Worm (Caenorhabditis elegans): ENCODE measurements around the gene faah-6.

faah-6 gene

DNA sequence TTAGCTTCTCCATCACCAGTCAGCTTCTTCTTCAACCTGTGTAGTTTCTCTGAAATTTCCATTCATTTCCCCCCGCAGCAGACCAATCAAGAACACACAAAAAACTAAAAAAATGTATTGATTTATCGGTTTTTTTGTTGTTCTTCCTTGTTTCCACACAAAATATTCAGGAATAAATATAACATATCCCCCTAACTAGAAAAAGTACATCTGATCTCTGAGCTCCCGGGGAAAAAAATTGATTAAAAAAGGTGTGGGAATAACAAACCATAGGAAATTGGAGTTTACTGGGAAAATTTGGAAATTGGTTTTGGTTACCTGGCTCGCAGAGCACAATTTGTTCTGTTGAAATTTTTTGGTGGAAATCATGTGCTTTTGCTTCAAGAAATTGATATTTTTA, 44.7 kb downstream of the faah-6 start, which contains the start of gene Y41C4A.22:
Gene Y41C4A.22, plus strand, starts transcription at position 301 of the 400 bp plus-strand sequence.
- TF ChIP-seq M03D4.4 (tag; optimal IDR thresholded peaks at IDR 0.05) (no peak), mep-1 (tag; optimal IDR thresholded peaks at IDR 0.05) (no peak), ztf-11 (tag; optimal IDR thresholded peaks at IDR 0.05) (no peak), ceh-39 (tag; optimal IDR thresholded peaks at IDR 0.05) (no peak), drap-1 (GFP tag; optimal IDR thresholded peaks at IDR 0.05) (no peak), nhr-76 (tag; optimal IDR thresholded peaks at IDR 0.05) (no peak), mab-5 (tag; optimal IDR thresholded peaks at IDR 0.05) (no peak), sptf-1 (tag; optimal IDR thresholded peaks at IDR 0.05) (no peak)

DNA sequence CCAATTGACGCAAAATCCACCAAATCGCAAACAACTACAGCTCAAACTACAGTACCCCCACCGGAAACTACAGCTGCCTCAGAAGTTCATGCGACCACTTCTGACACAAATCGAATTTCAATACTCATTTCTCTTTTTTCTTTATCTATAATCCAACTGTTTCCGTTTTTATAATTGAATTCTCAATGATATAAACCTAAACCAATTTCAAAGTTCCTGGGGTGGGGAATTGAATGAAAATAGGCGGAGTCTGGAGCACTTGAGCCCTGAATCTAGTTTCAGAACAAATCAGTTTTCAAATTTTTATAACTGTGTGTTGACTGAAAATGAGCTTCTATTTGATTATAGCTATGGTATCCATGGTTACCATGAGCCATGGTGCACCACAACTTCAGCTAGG, 46.0 kb downstream of the faah-6 start, which contains the start of gene Y41C4A.6:
Gene Y41C4A.6, plus strand, starts transcription at position 301 of the 400 bp plus-strand sequence.
- no peak for TF ChIP-seq mep-1 (tag; optimal IDR thresholded peaks at IDR 0.05)
- TF ChIP-seq unc-120 (tag; optimal IDR thresholded peaks at IDR 0.05; ENCODE audit: poor library complexity, severe bottlenecking): no peak
- TF ChIP-seq M03D4.4 (tag; optimal IDR thresholded peaks at IDR 0.05): no peak
- TF ChIP-seq ztf-11 (tag; optimal IDR thresholded peaks at IDR 0.05): no peak
- TF ChIP-seq zip-8 (tag; optimal IDR thresholded peaks at IDR 0.05): no peak
- TF ChIP-seq elt-3 (tag; optimal IDR thresholded peaks at IDR 0.05): no peak
- TF ChIP-seq unc-62 (GFP tag; optimal IDR thresholded peaks at IDR 0.05): no peak
- TF ChIP-seq sem-2 (GFP tag; optimal IDR thresholded peaks at IDR 0.05): no peak

DNA sequence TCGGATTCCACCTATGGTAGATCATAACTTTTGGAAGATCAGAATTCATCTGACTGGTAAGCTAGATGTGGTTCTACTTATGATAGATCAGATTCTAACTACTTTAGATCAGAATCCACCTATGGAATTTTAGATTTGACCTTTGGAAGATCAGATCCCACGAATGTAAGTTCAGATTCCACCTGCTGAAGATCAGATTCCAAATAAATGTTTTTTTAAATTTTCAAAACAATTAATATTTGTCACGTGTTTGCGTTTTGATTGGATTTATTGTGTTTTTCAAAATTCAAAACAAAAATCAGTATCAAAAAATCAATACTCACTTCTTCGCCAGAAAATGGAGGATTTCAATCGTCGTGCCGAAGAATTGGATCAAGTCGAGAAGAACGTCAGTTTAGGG, 48.3 kb downstream of the faah-6 start, which contains the start of gene Y41C4A.7:
Gene Y41C4A.7, plus strand, starts transcription at position 301 of the 400 bp plus-strand sequence.
- TF ChIP-seq cnd-1 (tag; optimal IDR thresholded peaks at IDR 0.05) (no peak), sptf-1 (tag; optimal IDR thresholded peaks at IDR 0.05) (no peak), ceh-39 (tag; optimal IDR thresholded peaks at IDR 0.05) (no peak), zip-8 (tag; optimal IDR thresholded peaks at IDR 0.05) (no peak), sem-2 (GFP tag; optimal IDR thresholded peaks at IDR 0.05) (no peak), blmp-1 (tag; optimal IDR thresholded peaks at IDR 0.05) (no peak), ceh-43 (GFP tag; optimal IDR thresholded peaks at IDR 0.05) (no peak), snpc-4 (tag; optimal IDR thresholded peaks at IDR 0.05) (no peak), nhr-76 (tag; optimal IDR thresholded peaks at IDR 0.05) (no peak), elt-1 (tag; optimal IDR thresholded peaks at IDR 0.05; ENCODE audit: borderline replicate concordance, insufficient read depth) (no peak), tbx-8 (GFP tag; optimal IDR thresholded peaks at IDR 0.05) (no peak), lsy-2 (tag; optimal IDR thresholded peaks at IDR 0.05) (no peak), drap-1 (GFP tag; optimal IDR thresholded peaks at IDR 0.05) (no peak)

DNA sequence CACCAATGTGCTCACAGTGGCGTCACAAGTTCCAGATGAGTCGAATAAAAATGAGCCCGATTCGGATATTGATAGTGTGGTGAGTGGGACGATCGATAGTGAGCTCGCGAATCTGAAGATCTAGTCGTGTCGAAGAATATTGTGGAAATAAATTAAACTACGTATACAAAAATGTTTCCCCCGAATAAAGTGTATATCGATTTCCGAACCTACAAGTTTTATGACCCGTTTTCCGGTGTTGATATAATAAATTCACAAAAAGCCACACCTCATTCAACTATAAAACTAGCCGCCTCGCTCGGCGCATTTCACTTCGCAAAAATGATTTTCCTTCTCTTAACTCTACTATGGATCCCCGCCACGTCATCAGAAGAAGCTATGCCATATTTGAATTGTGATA, 49.7 kb downstream of the faah-6 start, which contains the start of gene pqn-84:
Gene pqn-84, plus strand, starts transcription at position 301 of the 400 bp plus-strand sequence.
- TF ChIP-seq ham-2 (GFP tag; optimal IDR thresholded peaks at IDR 0.05) (no peak), ztf-11 (tag; optimal IDR thresholded peaks at IDR 0.05) (no peak), nhr-28 (tag; optimal IDR thresholded peaks at IDR 0.05) (no peak), elt-1 (tag; optimal IDR thresholded peaks at IDR 0.05; ENCODE audit: borderline replicate concordance, insufficient read depth) (no peak), lsy-2 (tag; optimal IDR thresholded peaks at IDR 0.05) (no peak), hlh-1 (tag; optimal IDR thresholded peaks at IDR 0.05) (no peak), nhr-76 (tag; optimal IDR thresholded peaks at IDR 0.05) (no peak), elt-3 (tag; optimal IDR thresholded peaks at IDR 0.05) (no peak), mls-2 (tag; optimal IDR thresholded peaks at IDR 0.05) (no peak), bed-3 (GFP tag; optimal IDR thresholded peaks at IDR 0.05) (no peak), cnd-1 (tag; optimal IDR thresholded peaks at IDR 0.05) (no peak), unc-120 (tag; optimal IDR thresholded peaks at IDR 0.05; ENCODE audit: poor library complexity, severe bottlenecking) (no peak), mab-5 (tag; optimal IDR thresholded peaks at IDR 0.05) (no peak), lin-13 (tag; optimal IDR thresholded peaks at IDR 0.05) (no peak)

DNA sequence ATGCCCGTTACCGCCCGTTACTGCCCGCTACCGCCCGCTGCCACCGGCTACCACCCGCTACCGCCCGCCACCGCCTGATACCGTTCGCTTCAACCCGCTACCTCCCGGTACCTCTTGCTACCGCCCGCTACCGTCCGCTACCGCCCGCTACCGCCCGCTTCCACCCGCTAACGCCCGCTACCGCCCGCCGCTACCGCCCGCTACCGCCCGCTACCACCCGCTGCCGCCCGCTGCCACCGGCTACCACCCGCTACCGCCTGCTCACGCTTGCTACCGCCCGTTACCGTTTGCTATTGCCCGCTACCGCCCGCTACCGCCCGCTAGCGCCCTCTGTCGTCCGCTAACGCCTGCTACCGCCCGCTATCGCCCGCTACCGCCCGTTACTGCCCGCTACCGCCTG, 51.6 kb downstream of the faah-6 start:
- no peak for TF ChIP-seq hlh-1 (tag; optimal IDR thresholded peaks at IDR 0.05)
- TF ChIP-seq mab-5 (tag; optimal IDR thresholded peaks at IDR 0.05): no peak
- peak; percentile 53 for TF ChIP-seq sptf-1 (tag; optimal IDR thresholded peaks at IDR 0.05)
- no peak for TF ChIP-seq ces-1 (GFP tag; optimal IDR thresholded peaks at IDR 0.05)
- no peak for TF ChIP-seq unc-120 (tag; optimal IDR thresholded peaks at IDR 0.05; ENCODE audit: poor library complexity, severe bottlenecking)
- TF ChIP-seq blmp-1 (tag; optimal IDR thresholded peaks at IDR 0.05): no peak
- TF ChIP-seq elt-3 (tag; optimal IDR thresholded peaks at IDR 0.05): no peak
- TF ChIP-seq drap-1 (GFP tag; optimal IDR thresholded peaks at IDR 0.05): no peak
- TF ChIP-seq pha-4 (tag; optimal IDR thresholded peaks at IDR 0.05): no peak
- no peak for TF ChIP-seq zip-8 (tag; optimal IDR thresholded peaks at IDR 0.05)
- TF ChIP-seq tbx-8 (GFP tag; optimal IDR thresholded peaks at IDR 0.05): no peak
- TF ChIP-seq mep-1 (tag; optimal IDR thresholded peaks at IDR 0.05): no peak
- TF ChIP-seq unc-39 (tag; optimal IDR thresholded peaks at IDR 0.05): no peak
- TF ChIP-seq M03D4.4 (tag; optimal IDR thresholded peaks at IDR 0.05): no peak
- peak; percentile 5 for TF ChIP-seq mls-2 (tag; optimal IDR thresholded peaks at IDR 0.05)
- TF ChIP-seq ceh-43 (GFP tag; optimal IDR thresholded peaks at IDR 0.05): no peak

Measured in whole organism, mixed stage, embryonic.